Worm (Caenorhabditis elegans): Measurements from ENCODE around the gene cnc-10.

Gene cnc-10

ce11 chrV:11156589-11156988, 26.4 kb upstream of the cnc-10 start:
- no peak for TF ChIP-seq dmd-4 (tag; optimal IDR thresholded peaks at IDR 0.05; ENCODE audit: borderline replicate concordance)
- no peak for TF ChIP-seq pax-1 (tag; optimal IDR thresholded peaks at IDR 0.05)
- no peak for TF ChIP-seq ceh-30 (tag; optimal IDR thresholded peaks at IDR 0.05)
- TF ChIP-seq ceh-45 (GFP tag; IDR thresholded peaks at IDR 0.05), result no peak
- TF ChIP-seq ceh-9 (tag; optimal IDR thresholded peaks at IDR 0.05), result no peak
- TF ChIP-seq ztf-16 (tag; optimal IDR thresholded peaks at IDR 0.05), result no peak
- TF ChIP-seq hlh-6 (tag; optimal IDR thresholded peaks at IDR 0.05), result no peak
- no peak for TF ChIP-seq eyg-1 (tag; optimal IDR thresholded peaks at IDR 0.05)
- TF ChIP-seq tbx-7 (tag; optimal IDR thresholded peaks at IDR 0.05), result no peak
- TF ChIP-seq nhr-232 (tag; optimal IDR thresholded peaks at IDR 0.05), result no peak
- TF ChIP-seq ceh-34 (tag; optimal IDR thresholded peaks at IDR 0.05), result no peak
- TF ChIP-seq unc-55 (GFP tag; optimal IDR thresholded peaks at IDR 0.05), result no peak
- TF ChIP-seq pros-1 (tag; optimal IDR thresholded peaks at IDR 0.05), result no peak
- no peak for TF ChIP-seq odd-2 (tag; optimal IDR thresholded peaks at IDR 0.05)

- TF ChIP-seq unc-86 (tag; optimal IDR thresholded peaks at IDR 0.05), result no peak
- no peak for TF ChIP-seq unc-42 (tag; optimal IDR thresholded peaks at IDR 0.05)
- no peak for TF ChIP-seq fkh-6 (tag; optimal IDR thresholded peaks at IDR 0.05)
- no peak for TF ChIP-seq nfya-1 (tag; optimal IDR thresholded peaks at IDR 0.05)
- TF ChIP-seq ahr-1 (tag; optimal IDR thresholded peaks at IDR 0.05), result no peak
- no peak for TF ChIP-seq Y22D7AL.16 (tag; optimal IDR thresholded peaks at IDR 0.05)
- TF ChIP-seq nhr-232 (tag; optimal IDR thresholded peaks at IDR 0.05), result no peak
- no peak for TF ChIP-seq ceh-18 (tag; optimal IDR thresholded peaks at IDR 0.05)
- TF ChIP-seq ceh-14 (tag; optimal IDR thresholded peaks at IDR 0.05), result no peak
- TF ChIP-seq ceh-2 (tag; optimal IDR thresholded peaks at IDR 0.05), result no peak
- no peak for TF ChIP-seq ceh-9 (tag; optimal IDR thresholded peaks at IDR 0.05)
- no peak for TF ChIP-seq ceh-31 (tag; optimal IDR thresholded peaks at IDR 0.05)
- no peak for TF ChIP-seq T23F11.4 (GFP tag; optimal IDR thresholded peaks at IDR 0.05)
- TF ChIP-seq ceh-22 (tag; optimal IDR thresholded peaks at IDR 0.05), result no peak
- TF ChIP-seq elt-4 (tag; optimal IDR thresholded peaks at IDR 0.05), result no peak
- no peak for TF ChIP-seq ceh-6 (GFP tag; optimal IDR thresholded peaks at IDR 0.05)
- no peak for TF ChIP-seq pax-1 (tag; optimal IDR thresholded peaks at IDR 0.05)
- no peak for TF ChIP-seq pqm-1 (tag; optimal IDR thresholded peaks at IDR 0.05)
- no peak for TF ChIP-seq nhr-11 (tag; optimal IDR thresholded peaks at IDR 0.05)
These were observed 25.1 kb upstream of the cnc-10 start, which contains the start of gene srg-42 for ce11 chrV:11157947-11158346. srg-42 (minus strand) TSS chrV:11158047.

- TF ChIP-seq pha-2 (tag; optimal IDR thresholded peaks at IDR 0.05) (no peak), madf-2 (tag; optimal IDR thresholded peaks at IDR 0.05) (no peak), lin-11 (tag; optimal IDR thresholded peaks at IDR 0.05) (no peak), ttx-3 (tag; optimal IDR thresholded peaks at IDR 0.05) (no peak), nhr-232 (tag; optimal IDR thresholded peaks at IDR 0.05) (no peak), zip-5 (tag; optimal IDR thresholded peaks at IDR 0.05) (no peak), rnt-1 (tag; optimal IDR thresholded peaks at IDR 0.05) (no peak), ceh-14 (tag; optimal IDR thresholded peaks at IDR 0.05) (no peak)
These were observed 21.2 kb upstream of the cnc-10 start, which contains the start of gene srg-41 for ce11 chrV:11161791-11162190. srg-41 (minus strand) TSS chrV:11161891.

- TF ChIP-seq pax-1 (tag; optimal IDR thresholded peaks at IDR 0.05), result no peak
These were observed 18.6 kb upstream of the cnc-10 start, which contains the start of gene srg-40 for ce11 chrV:11164475-11164874. srg-40 (minus strand) TSS chrV:11164575.

ce11 chrV:11167745-11168144, 15.3 kb upstream of the cnc-10 start:
- TF ChIP-seq odd-2 (tag; optimal IDR thresholded peaks at IDR 0.05), result no peak
- TF ChIP-seq F13H6.1 (tag; optimal IDR thresholded peaks at IDR 0.05), result no peak
- TF ChIP-seq elt-2 (tag; optimal IDR thresholded peaks at IDR 0.05), result no peak
- TF ChIP-seq unc-42 (tag; optimal IDR thresholded peaks at IDR 0.05), result peak; percentile 42

Measured in whole organism, late embryonic.